Fruit fly (Drosophila melanogaster): ENCODE data around the gene CG13078.

Gene CG13078

dm6 chr2L:19571574-19572495 lies 8.1 kb downstream of the CG13078 start:
- TF ChIP-seq Abd-B (GFP tag; optimal IDR thresholded peaks at IDR 0.05) (no peak), h (GFP tag; optimal IDR thresholded peaks at IDR 0.05) (peak; percentile 5), dl (GFP tag; optimal IDR thresholded peaks at IDR 0.05; ENCODE audit: insufficient read depth in 1 of 2, partially characterized antibody in 2 of 2) (peak; percentile 70 to 77), rgr (GFP tag; optimal IDR thresholded peaks at IDR 0.05) (no peak), ey (GFP tag; optimal IDR thresholded peaks at IDR 0.05) (no peak), sv (GFP tag; optimal IDR thresholded peaks at IDR 0.05) (no peak), Hr83 (GFP tag; optimal IDR thresholded peaks at IDR 0.05; ENCODE audit: poor library complexity, severe bottlenecking) (peak; percentile 70), br (GFP tag; optimal IDR thresholded peaks at IDR 0.05) (no peak), Hr78 (GFP tag; optimal IDR thresholded peaks at IDR 0.05) (no peak), sage (GFP tag; optimal IDR thresholded peaks at IDR 0.05) (no peak), psq (GFP tag; optimal IDR thresholded peaks at IDR 0.05) (peak; percentile 91), Mio (GFP tag; optimal IDR thresholded peaks at IDR 0.05) (no peak), fru (GFP tag; optimal IDR thresholded peaks at IDR 0.05) (peak; percentile 22), Sp1 (GFP tag; optimal IDR thresholded peaks at IDR 0.05) (no peak), jim (GFP tag; optimal IDR thresholded peaks at IDR 0.05) (no peak), Hnf4 (GFP tag; optimal IDR thresholded peaks at IDR 0.05) (no peak), Vsx2 (GFP tag; optimal IDR thresholded peaks at IDR 0.05; ENCODE audit: partially characterized antibody) (peak; percentile 22), N (GFP tag; optimal IDR thresholded peaks at IDR 0.05) (peak; percentile 94), Dif (GFP tag; optimal IDR thresholded peaks at IDR 0.05; ENCODE audit: partially characterized antibody) (peak; percentile 84), tai (GFP tag; optimal IDR thresholded peaks at IDR 0.05) (peak; percentile 46), brk (GFP tag; optimal IDR thresholded peaks at IDR 0.05) (peak; percentile 86), Myc (optimal IDR thresholded peaks at IDR 0.05) (no peak)

DNA sequence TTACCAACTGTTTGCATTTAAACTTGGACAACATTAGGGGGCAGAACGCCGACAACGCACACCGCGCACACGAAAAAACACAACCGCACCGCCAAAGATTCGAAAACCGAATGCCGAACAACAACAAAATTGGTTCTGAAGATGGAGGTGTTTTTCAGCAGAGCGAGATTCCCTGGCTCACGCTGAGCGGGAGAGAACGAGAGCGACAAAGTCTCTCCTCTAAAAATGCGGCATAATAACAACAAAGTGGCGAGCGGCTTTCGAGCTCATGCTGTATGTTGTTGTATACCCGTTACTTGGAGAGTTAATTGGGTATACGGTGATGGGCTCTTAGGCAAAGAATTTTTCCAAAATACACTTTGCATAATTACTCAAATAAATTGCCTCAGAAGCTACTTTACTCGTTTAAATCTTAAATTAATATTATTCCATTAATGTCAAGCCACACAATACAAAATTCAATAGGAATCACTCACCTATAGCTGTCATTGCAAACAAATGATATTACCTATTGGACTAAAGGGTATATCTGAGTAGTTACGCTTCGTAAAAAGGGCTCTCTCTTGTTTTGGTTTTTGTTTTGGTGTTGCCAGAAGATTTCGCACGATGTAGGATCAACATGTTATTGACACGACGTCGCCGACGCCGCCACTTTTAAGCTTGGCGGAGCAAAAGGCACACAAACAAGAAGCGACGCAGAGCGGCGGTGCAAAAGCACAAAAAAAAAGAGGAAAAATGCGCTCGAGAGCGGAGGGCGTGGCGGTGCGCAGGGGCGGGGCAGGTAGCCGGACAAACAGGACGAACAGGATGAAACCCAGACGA lies 9.0 kb downstream of the CG13078 start:
- TF ChIP-seq Vsx2 (GFP tag; optimal IDR thresholded peaks at IDR 0.05; ENCODE audit: partially characterized antibody) (peak; percentile 4), HLH106 (tag; optimal IDR thresholded peaks at IDR 0.05) (peak; percentile 94), sv (GFP tag; optimal IDR thresholded peaks at IDR 0.05) (peak; percentile 83), rgr (GFP tag; optimal IDR thresholded peaks at IDR 0.05) (peak; percentile 91), Mio (GFP tag; optimal IDR thresholded peaks at IDR 0.05) (peak; percentile 25), Hnf4 (GFP tag; optimal IDR thresholded peaks at IDR 0.05) (peak; percentile 84), CrebA (GFP tag; optimal IDR thresholded peaks at IDR 0.05; ENCODE audit: borderline replicate concordance) (no peak), woc (GFP tag; optimal IDR thresholded peaks at IDR 0.05) (peak; percentile 99), Rel (GFP tag; optimal IDR thresholded peaks at IDR 0.05) (peak; percentile 86), Rel (tag; optimal IDR thresholded peaks at IDR 0.05) (peak; percentile 61), Hr78 (GFP tag; optimal IDR thresholded peaks at IDR 0.05) (no peak), dmrt93B (GFP tag; optimal IDR thresholded peaks at IDR 0.05) (peak; percentile 89), pan (optimal IDR thresholded peaks at IDR 0.05) (peak; percentile 74), dl (GFP tag; optimal IDR thresholded peaks at IDR 0.05; ENCODE audit: insufficient read depth in 1 of 2, partially characterized antibody in 2 of 2) (peak; percentile 68 to 79), br (GFP tag; optimal IDR thresholded peaks at IDR 0.05) (peak; percentile 92), Myc (optimal IDR thresholded peaks at IDR 0.05) (no peak), Dfd (GFP tag; optimal IDR thresholded peaks at IDR 0.05) (no peak), h (GFP tag; optimal IDR thresholded peaks at IDR 0.05) (peak; percentile 94), ey (GFP tag; optimal IDR thresholded peaks at IDR 0.05) (peak; percentile 94), GATAd (GFP tag; optimal IDR thresholded peaks at IDR 0.05) (no peak), brk (GFP tag; optimal IDR thresholded peaks at IDR 0.05) (peak; percentile 68), jim (GFP tag; optimal IDR thresholded peaks at IDR 0.05) (peak; percentile 96), foxo (GFP tag; optimal IDR thresholded peaks at IDR 0.05) (peak; percentile 29 to 94), Abd-B (GFP tag; optimal IDR thresholded peaks at IDR 0.05) (no peak), CG9705 (GFP tag; optimal IDR thresholded peaks at IDR 0.05) (peak; percentile 84), Hr83 (GFP tag; optimal IDR thresholded peaks at IDR 0.05; ENCODE audit: poor library complexity, severe bottlenecking) (peak; percentile 53), N (GFP tag; optimal IDR thresholded peaks at IDR 0.05) (no peak), Dif (GFP tag; optimal IDR thresholded peaks at IDR 0.05; ENCODE audit: partially characterized antibody) (peak; percentile 93), usp (GFP tag; optimal IDR thresholded peaks at IDR 0.05) (no peak), dsf (GFP tag; optimal IDR thresholded peaks at IDR 0.05; ENCODE audit: borderline replicate concordance) (peak; percentile 3), Jra (GFP tag; optimal IDR thresholded peaks at IDR 0.05) (peak; percentile 42), Sp1 (GFP tag; optimal IDR thresholded peaks at IDR 0.05) (peak; percentile 94), sage (GFP tag; optimal IDR thresholded peaks at IDR 0.05) (peak; percentile 82), OdsH (GFP tag; optimal IDR thresholded peaks at IDR 0.05) (peak; percentile 94), fru (GFP tag; optimal IDR thresholded peaks at IDR 0.05) (peak; percentile 96), lola (GFP tag; optimal IDR thresholded peaks at IDR 0.05) (no peak), CG32264 (GFP tag; optimal IDR thresholded peaks at IDR 0.05) (peak; percentile 83), tai (GFP tag; optimal IDR thresholded peaks at IDR 0.05) (no peak), psq (GFP tag; optimal IDR thresholded peaks at IDR 0.05) (peak; percentile 92)
